Fruit fly (Drosophila melanogaster): ENCODE results near the gene CG4053.

The CG4053 gene

dm6 chr3R:17117607-17118327 is 14.2 kb downstream of the CG4053 start (continued):
- TF ChIP-seq gcm2 (GFP tag; optimal IDR thresholded peaks at IDR 0.05): no peak
- TF ChIP-seq jumu (GFP tag; optimal IDR thresholded peaks at IDR 0.05): no peak
- no peak for TF ChIP-seq CG14014 (GFP tag; IDR thresholded peaks at IDR 0.05)
- TF ChIP-seq kni (GFP tag; optimal IDR thresholded peaks at IDR 0.05): peak; percentile 61
- TF ChIP-seq CG8089 (GFP tag; optimal IDR thresholded peaks at IDR 0.05): no peak
- TF ChIP-seq Stat92E (GFP tag; optimal IDR thresholded peaks at IDR 0.05): peak in 1 of 3 experiments; percentile 48
- TF ChIP-seq Sry-β (GFP tag; optimal IDR thresholded peaks at IDR 0.05): no peak
- no peak for TF ChIP-seq Abd-B (GFP tag; optimal IDR thresholded peaks at IDR 0.05)
- peak; percentile 20; the same call in 1 of the 2 replicates for TF ChIP-seq rib (GFP tag; IDR thresholded peaks at IDR 0.05)
- no peak for TF ChIP-seq CG42726 (GFP tag; IDR thresholded peaks at IDR 0.05; ENCODE audit: partially characterized antibody)
- no peak for TF ChIP-seq CG6765 (GFP tag; optimal IDR thresholded peaks at IDR 0.05)
- TF ChIP-seq Poxn (GFP tag; IDR thresholded peaks at IDR 0.05): no peak
- no peak for TF ChIP-seq B-H1 (GFP tag; IDR thresholded peaks at IDR 0.05)
- TF ChIP-seq ATbp (GFP tag; optimal IDR thresholded peaks at IDR 0.05): no peak
- no peak for TF ChIP-seq ems (GFP tag; optimal IDR thresholded peaks at IDR 0.05)
- no peak for TF ChIP-seq CG2889 (GFP tag; IDR thresholded peaks at IDR 0.05)
- TF ChIP-seq CG12219 (GFP tag; optimal IDR thresholded peaks at IDR 0.05): no peak
- TF ChIP-seq bbx (GFP tag; IDR thresholded peaks at IDR 0.05; ENCODE audit: partially characterized antibody): no peak
- TF ChIP-seq CG6689 (GFP tag; IDR thresholded peaks at IDR 0.05): 0 out of 2 replicates have a peak, but pooled peaks have one; percentile 8
- no peak for TF ChIP-seq fd96Cb (tag; optimal IDR thresholded peaks at IDR 0.05)
- no peak for TF ChIP-seq CG11456 (GFP tag; IDR thresholded peaks at IDR 0.05)
- TF ChIP-seq CG1024 (GFP tag; IDR thresholded peaks at IDR 0.05): no peak
- TF ChIP-seq CG31441 (GFP tag; IDR thresholded peaks at IDR 0.05): 0 out of 2 replicates have a peak, but pooled peaks have one; percentile 25
- TF ChIP-seq Sox102F (GFP tag; optimal IDR thresholded peaks at IDR 0.05): peak; percentile 23
- no peak for TF ChIP-seq bigmax (GFP tag; optimal IDR thresholded peaks at IDR 0.05)
- no peak for TF ChIP-seq CG2129 (GFP tag; IDR thresholded peaks at IDR 0.05; ENCODE audit: partially characterized antibody)
- TF ChIP-seq CG15514 (GFP tag; optimal IDR thresholded peaks at IDR 0.05): no peak
- no peak for TF ChIP-seq Side (GFP tag; optimal IDR thresholded peaks at IDR 0.05)
- no peak for TF ChIP-seq vnd (GFP tag; IDR thresholded peaks at IDR 0.05; ENCODE audit: partially characterized antibody)
- TF ChIP-seq CG6854 (GFP tag; optimal IDR thresholded peaks at IDR 0.05): no peak
- peak; percentile 17 for TF ChIP-seq tio (GFP tag; optimal IDR thresholded peaks at IDR 0.05)
- TF ChIP-seq CG7839 (tag; optimal IDR thresholded peaks at IDR 0.05): peak; percentile 40
- TF ChIP-seq eyg (GFP tag; optimal IDR thresholded peaks at IDR 0.05): no peak
- no peak for TF ChIP-seq CrebB (tag; optimal IDR thresholded peaks at IDR 0.05)
- no peak for TF ChIP-seq E2f2 (GFP tag; IDR thresholded peaks at IDR 0.05)
- TF ChIP-seq unpg (GFP tag; optimal IDR thresholded peaks at IDR 0.05): peak; percentile 28
- TF ChIP-seq dmrt11E (tag; optimal IDR thresholded peaks at IDR 0.05): peak; percentile 62
- no peak for TF ChIP-seq CG9215 (GFP tag; IDR thresholded peaks at IDR 0.05)
- TF ChIP-seq CG13624 (GFP tag; optimal IDR thresholded peaks at IDR 0.05): no peak
- no peak for TF ChIP-seq CG17802 (tag; optimal IDR thresholded peaks at IDR 0.05)
- TF ChIP-seq CG13424 (tag; optimal IDR thresholded peaks at IDR 0.05): peak; percentile 18
- TF ChIP-seq CG8944 (GFP tag; optimal IDR thresholded peaks at IDR 0.05): no peak
- TF ChIP-seq crc (GFP tag; optimal IDR thresholded peaks at IDR 0.05): no peak
- TF ChIP-seq grn (GFP tag; optimal IDR thresholded peaks at IDR 0.05): peak; percentile 34
- TF ChIP-seq Spps (tag; optimal IDR thresholded peaks at IDR 0.05): no peak
- peak; percentile 37 for TF ChIP-seq CG30403 (GFP tag; optimal IDR thresholded peaks at IDR 0.05)
- no peak for TF ChIP-seq CG18011 (GFP tag; optimal IDR thresholded peaks at IDR 0.05)
- TF ChIP-seq pum (GFP tag; optimal IDR thresholded peaks at IDR 0.05): peak; percentile 8
- no peak for TF ChIP-seq stc (GFP tag; IDR thresholded peaks at IDR 0.05)

Data from whole organism, embryonic.